Worm (Caenorhabditis elegans): ENCODE results near the gene moma-1.

- TF ChIP-seq nhr-67 (tag; optimal IDR thresholded peaks at IDR 0.05): no peak
- no peak for TF ChIP-seq ztf-11 (tag; optimal IDR thresholded peaks at IDR 0.05)
- no peak for TF ChIP-seq snpc-4 (tag; optimal IDR thresholded peaks at IDR 0.05)
- no peak for TF ChIP-seq elt-3 (tag; optimal IDR thresholded peaks at IDR 0.05)
- no peak for TF ChIP-seq tbx-2 (tag; optimal IDR thresholded peaks at IDR 0.05)
Measured at ce11 chrIII:872373-872772, 20.2 kb upstream of the moma-1 start, which contains the start of the genes T24C4.3 and clc-20.

All from whole organism, L3 larva.